Fruit fly (Drosophila melanogaster) whole organism, embryonic: Measurements from ENCODE around the gene slpr.

Source experiments
- ATbp ChIP-seq: fragments of 200-800 bp; sonication (Bioruptor generic); optimal IDR thresholded peaks from 2 replicates; lab custom pipeline; 2017; ENCODE audit warnings: missing biosample characterization, mild to moderate bottlenecking, missing genetic modification characterization, missing genetic modification reagents
- Atf6 ChIP-seq: fragments of 200-800 bp; sonication (Bioruptor generic); IDR thresholded peaks from 2 replicates; pipeline ENCODE4 v1.3.6; 2022; ENCODE audit warnings: missing biosample characterization, missing genetic modification characterization
- Awh ChIP-seq: fragments of 200-800 bp; sonication (Bioruptor generic); IDR thresholded peaks from 2 replicates; pipeline ENCODE4, ENCODE4 v1.3.6; 2022; ENCODE audit warnings: missing biosample characterization, missing genetic modification characterization
- CG10274 ChIP-seq: fragments of 200-800 bp; sonication (Bioruptor generic); optimal IDR thresholded peaks from 3 replicates; lab custom pipeline; 2017; ENCODE audit warnings: missing biosample characterization, mild to moderate bottlenecking, missing genetic modification characterization
- CG12104 ChIP-seq: fragments of 200-800 bp; sonication (Bioruptor generic); optimal IDR thresholded peaks from 3 replicates; lab custom pipeline; 2016; ENCODE audit warnings: missing biosample characterization, missing genetic modification characterization
- CG12391 ChIP-seq: fragments of 200-800 bp; sonication (Bioruptor generic); optimal IDR thresholded peaks from 3 replicates; lab custom pipeline; 2018; ENCODE audit warnings: missing biosample characterization, mild to moderate bottlenecking, missing genetic modification characterization, moderate library complexity
- CG12659 ChIP-seq: fragments of 200-800 bp; sonication (Bioruptor generic); optimal IDR thresholded peaks from 3 replicates; lab custom pipeline; 2017; ENCODE audit warnings: mild to moderate bottlenecking, missing biosample characterization, missing genetic modification reagents, missing genetic modification characterization
- CG12769 ChIP-seq: fragments of 200-800 bp; sonication (Bioruptor generic); optimal IDR thresholded peaks from 2 replicates; lab custom pipeline; 2019; ENCODE audit warnings: missing biosample characterization, mild to moderate bottlenecking, missing genetic modification characterization, moderate library complexity
- CG14441 ChIP-seq: fragments of 200-800 bp; sonication (Bioruptor generic); IDR thresholded peaks from 2 replicates; pipeline ENCODE4 v1.3.6; 2022; ENCODE audit warnings: missing biosample characterization, missing genetic modification characterization
- CG15269 ChIP-seq: fragments of 200-800 bp; sonication (Bioruptor generic); optimal IDR thresholded peaks from 2 replicates; lab custom pipeline; 2018; ENCODE audit warnings: missing biosample characterization, mild to moderate bottlenecking, missing genetic modification characterization, moderate library complexity
- CG16813 ChIP-seq: fragments of 200-800 bp; sonication (Bioruptor generic); IDR thresholded peaks from 3 replicates; pipeline ENCODE4 v1.3.6; 2022; ENCODE audit warnings: missing biosample characterization, missing genetic modification characterization; ENCODE audit not compliant: partially characterized antibody
- CG30020 ChIP-seq: fragments of 200-800 bp; optimal IDR thresholded peaks from 2 replicates; lab custom pipeline; 2019; ENCODE audit warnings: missing biosample characterization, mild to moderate bottlenecking, missing genetic modification characterization, moderate library complexity
- CG32532 ChIP-seq: fragments of 200-800 bp; sonication (Bioruptor generic); IDR thresholded peaks from 2 replicates; pipeline ENCODE4 v1.3.6; 2022; ENCODE audit warnings: missing biosample characterization, missing genetic modification characterization
- CG5953 ChIP-seq: fragments of 200-800 bp; sonication (Bioruptor generic); IDR thresholded peaks from 2 replicates; pipeline ENCODE4 v1.3.6; 2022; ENCODE audit warnings: missing biosample characterization, missing genetic modification characterization
- CG7357 ChIP-seq: fragments of 200-800 bp; sonication (Bioruptor generic); IDR thresholded peaks from 3 replicates; pipeline ENCODE4 v1.3.6; 2022; ENCODE audit warnings: missing biosample characterization, missing genetic modification characterization
- CG7556 ChIP-seq: fragments of 200-800 bp; sonication (Bioruptor generic); optimal IDR thresholded peaks from 2 replicates; lab custom pipeline; 2017; ENCODE audit warnings: missing biosample characterization, mild to moderate bottlenecking, missing genetic modification characterization
- CG8281 ChIP-seq: fragments of 200-800 bp; sonication (Bioruptor generic); optimal IDR thresholded peaks from 2 replicates; lab custom pipeline; 2018; ENCODE audit warnings: missing biosample characterization, mild to moderate bottlenecking, missing genetic modification characterization, moderate library complexity
- CG8290 ChIP-seq, 3 experiments: fragments of 200-800 bp; sonication (Bioruptor generic); optimal IDR thresholded peaks; 2 replicates each; lab custom pipeline; 2016 to 2019; ENCODE audit warnings: missing biosample characterization in 3 of 3, missing genetic modification characterization in 3 of 3, mild to moderate bottlenecking in 2 of 3, moderate library complexity in 1 of 3
- CG8924 ChIP-seq: fragments of 200-800 bp; optimal IDR thresholded peaks from 3 replicates; lab custom pipeline; 2019; ENCODE audit warnings: missing biosample characterization, mild to moderate bottlenecking, missing genetic modification characterization, moderate library complexity
- CG9215 ChIP-seq: fragments of 200-800 bp; sonication (Bioruptor generic); IDR thresholded peaks from 2 replicates; pipeline ENCODE4 v1.3.6; 2022; ENCODE audit warnings: missing biosample characterization, missing genetic modification characterization
- CG9609 ChIP-seq: fragments of 200-800 bp; sonication (Bioruptor generic); optimal IDR thresholded peaks from 3 replicates; lab custom pipeline; 2016; ENCODE audit warnings: missing biosample characterization, missing genetic modification characterization
- Dip2 ChIP-seq: fragments of 200-800 bp; sonication (Bioruptor generic); IDR thresholded peaks from 2 replicates; pipeline ENCODE4 v1.3.6; 2022; ENCODE audit warnings: missing biosample characterization, missing genetic modification characterization
- E2f2 ChIP-seq: fragments of 200-800 bp; sonication (Bioruptor generic); IDR thresholded peaks from 2 replicates; pipeline ENCODE4 v1.3.6; 2022; ENCODE audit warnings: missing biosample characterization, missing genetic modification characterization
- H2.0 ChIP-seq: fragments of 200-800 bp; sonication (Bioruptor generic); IDR thresholded peaks from 2 replicates; pipeline ENCODE4 v1.3.6; 2022; ENCODE audit warnings: missing biosample characterization, missing genetic modification characterization
- HLH3B ChIP-seq: fragments of 200-800 bp; sonication (Bioruptor generic); IDR thresholded peaks from 2 replicates; pipeline ENCODE4 v1.3.6; 2022; ENCODE audit warnings: missing biosample characterization, missing genetic modification characterization
- Hmx ChIP-seq: fragments of 200-800 bp; sonication (Bioruptor generic); optimal IDR thresholded peaks from 2 replicates; lab custom pipeline; 2016; ENCODE audit warnings: missing biosample characterization, missing genetic modification characterization
- Hr51 ChIP-seq, 2 experiments: fragments of 200-800 bp; sonication (Bioruptor generic); optimal IDR thresholded peaks; 2 replicates in 1 of 2; 3 replicates in 1 of 2; lab custom pipeline; 2016 to 2018; ENCODE audit warnings: missing biosample characterization in 2 of 2, missing genetic modification characterization in 2 of 2, mild to moderate bottlenecking in 1 of 2, moderate library complexity in 1 of 2
- Med ChIP-seq: fragments of 200-800 bp; sonication (Bioruptor generic); peaks from one replicate; lab custom pipeline; 2016; ENCODE audit warnings: missing biosample characterization, missing genetic modification characterization, mild to moderate bottlenecking, inconsistent platforms, moderate library complexity
- Oaz ChIP-seq: fragments of 200-800 bp; sonication (Bioruptor generic); IDR thresholded peaks from 2 replicates; pipeline ENCODE4 v1.3.6; 2022; ENCODE audit warnings: missing biosample characterization, missing genetic modification characterization
- Sox100B ChIP-seq: fragments of 200-800 bp; sonication (Bioruptor generic); optimal IDR thresholded peaks from 3 replicates; lab custom pipeline; 2018; ENCODE audit warnings: missing biosample characterization, mild to moderate bottlenecking, missing genetic modification characterization
- Sox102F ChIP-seq: fragments of 200-800 bp; sonication (Bioruptor generic); optimal IDR thresholded peaks from 2 replicates; lab custom pipeline; 2018; ENCODE audit warnings: missing biosample characterization, mild to moderate bottlenecking, missing genetic modification characterization, moderate library complexity
- Tbp ChIP-seq: fragments of >200 bp; optimal IDR thresholded peaks from 2 replicates; lab custom pipeline; 2018; ENCODE audit warnings: missing biosample characterization, missing genetic modification characterization
- emc ChIP-seq: fragments of 200-800 bp; sonication (Bioruptor generic); optimal IDR thresholded peaks from 2 replicates; lab custom pipeline; 2016; ENCODE audit warnings: missing biosample characterization, missing genetic modification characterization
- fd3F ChIP-seq: fragments of 200-800 bp; sonication (Bioruptor generic); optimal IDR thresholded peaks from 2 replicates; lab custom pipeline; 2018; ENCODE audit warnings: missing biosample characterization, mild to moderate bottlenecking, missing genetic modification characterization, moderate library complexity
- fd96Cb ChIP-seq: fragments of 200-800 bp; sonication (Bioruptor generic); optimal IDR thresholded peaks from 2 replicates; lab custom pipeline; 2018; ENCODE audit warnings: missing biosample characterization, mild to moderate bottlenecking, missing genetic modification characterization, moderate library complexity
- grau ChIP-seq: fragments of 200-800 bp; optimal IDR thresholded peaks from 3 replicates; lab custom pipeline; 2019; ENCODE audit warnings: missing biosample characterization, mild to moderate bottlenecking, missing genetic modification characterization, moderate library complexity
- gro ChIP-seq: fragments of 200-800 bp; sonication (Bioruptor generic); optimal IDR thresholded peaks from 2 replicates; lab custom pipeline; 2016; ENCODE audit warnings: missing biosample characterization, missing genetic modification characterization
- gsb-n ChIP-seq: fragments of 200-800 bp; sonication (Bioruptor generic); optimal IDR thresholded peaks from 3 replicates; lab custom pipeline; 2018; ENCODE audit warnings: missing biosample characterization, mild to moderate bottlenecking, missing genetic modification characterization
- knrl ChIP-seq: fragments of 200-800 bp; sonication (Bioruptor generic); IDR thresholded peaks from 3 replicates; pipeline ENCODE4 v1.3.6; 2022; ENCODE audit warnings: missing biosample characterization, missing genetic modification characterization; ENCODE audit not compliant: partially characterized antibody
- lab ChIP-seq: fragments of 200-800 bp; sonication (Bioruptor generic); optimal IDR thresholded peaks from 3 replicates; lab custom pipeline; 2017; ENCODE audit warnings: missing biosample characterization, missing genetic modification characterization, mild to moderate bottlenecking, moderate library complexity, missing genetic modification reagents
- lmd ChIP-seq: fragments of 200-800 bp; sonication (Bioruptor generic); IDR thresholded peaks from 2 replicates; pipeline ENCODE4 v1.3.6; 2022; ENCODE audit warnings: missing biosample characterization, missing genetic modification characterization
- nmo ChIP-seq: fragments of 200-800 bp; sonication (Bioruptor generic); optimal IDR thresholded peaks from 2 replicates; lab custom pipeline; 2018; ENCODE audit warnings: missing biosample characterization, mild to moderate bottlenecking, missing genetic modification characterization, moderate library complexity
- oc ChIP-seq: fragments of 200-800 bp; sonication (Bioruptor generic); optimal IDR thresholded peaks from 2 replicates; lab custom pipeline; 2018; ENCODE audit warnings: missing biosample characterization, mild to moderate bottlenecking, missing genetic modification characterization, moderate library complexity
- prd ChIP-seq, 3 experiments: fragments of >200 bp in 2 of 3; fragments of 200-800 bp in 1 of 3; sonication (Bioruptor generic) in 1 of 3; optimal IDR thresholded peaks in 2 of 3; IDR thresholded peaks in 1 of 3; 2 replicates in 2 of 3; 3 replicates in 1 of 3; pipeline versions ENCODE4 v1.3.6 to Lab custom; 2017 to 2022; ENCODE audit warnings: missing biosample characterization in 1 of 3, missing genetic modification characterization in 1 of 3
- ranshi ChIP-seq: fragments of 200-800 bp; sonication (Bioruptor generic); IDR thresholded peaks from 2 replicates; pipeline ENCODE4 v1.3.6; 2022; ENCODE audit warnings: missing biosample characterization, missing genetic modification characterization
- salm ChIP-seq: fragments of 200-800 bp; sonication (Bioruptor generic); optimal IDR thresholded peaks from 2 replicates; lab custom pipeline; 2018; ENCODE audit warnings: missing biosample characterization, mild to moderate bottlenecking, missing genetic modification characterization
- tap ChIP-seq: fragments of 200-800 bp; optimal IDR thresholded peaks from 3 replicates; lab custom pipeline; 2019; ENCODE audit warnings: missing biosample characterization, mild to moderate bottlenecking, missing genetic modification characterization, moderate library complexity
- tio ChIP-seq: fragments of 200-800 bp; sonication (Bioruptor generic); optimal IDR thresholded peaks from 2 replicates; lab custom pipeline; 2017; ENCODE audit warnings: missing biosample characterization, missing genetic modification characterization, inconsistent platforms

The slpr gene

dm6 chrX:8205625-8206252 lies 28.8 kb upstream of the slpr start (continued):
- TF ChIP-seq CG12391 (tag; lab: Kevin White, UChicago) (peak; percentile 56), CG12769 (tag; lab: Kevin White, UChicago) (peak; percentile 6), CG8924 (tag; lab: Kevin White, UChicago) (peak; percentile 29), CG14441 (GFP tag; lab: Robert Waterston, UW) (peak; percentile 63), ATbp (GFP tag; lab: Kevin White, UChicago) (peak; percentile 6), CG16813 (GFP tag; lab: Robert Waterston, UW) (no peak), prd (optimal IDR thresholded peaks at IDR 0.05; lab: Kevin White, UChicago) (no peak), prd (GFP tag; IDR thresholded peaks at IDR 0.05; lab: Robert Waterston, UW) (0 out of 3 replicates have a peak, but pooled peaks have one; percentile 21), E2f2 (GFP tag; lab: Robert Waterston, UW) (0 out of 2 replicates have a peak, but pooled peaks have one; percentile 20), CG12104 (GFP tag; lab: Kevin White, UChicago) (no peak), Sox100B (GFP tag; lab: Kevin White, UChicago) (peak; percentile 44), fd96Cb (tag; lab: Kevin White, UChicago) (peak; percentile 42), gsb-n (tag; lab: Kevin White, UChicago) (peak; percentile 5), HLH3B (GFP tag; lab: Robert Waterston, UW) (peak; percentile 44; the same call in 1 of the 2 replicates), Med (GFP tag; lab: Kevin White, UChicago) (peak; percentile 36), CG15269 (tag; lab: Kevin White, UChicago) (peak; percentile 67), CG7357 (GFP tag; lab: Robert Waterston, UW) (0 out of 3 replicates have a peak, but pooled peaks have one; percentile 25), grau (peak; percentile 42), Sox102F (GFP tag; lab: Kevin White, UChicago) (peak; percentile 79), CG30020 (tag; lab: Kevin White, UChicago) (no peak), CG8281 (tag; lab: Kevin White, UChicago) (peak; percentile 20), nmo (GFP tag; lab: Kevin White, UChicago) (peak; percentile 43), CG7556 (peak; percentile 32), CG32532 (GFP tag; lab: Robert Waterston, UW) (no peak), H2.0 (peak; percentile 47; the same call in 1 of the 2 replicates), CG10274 (GFP tag; lab: Kevin White, UChicago) (no peak), lab (peak; percentile 32), CG12659 (GFP tag; lab: Kevin White, UChicago) (peak; percentile 26), tap (peak; percentile 30), Tbp (GFP tag; lab: Kevin White, UChicago) (no peak), lmd (peak; percentile 43; the same call in 1 of the 2 replicates), Awh (GFP tag; lab: Robert Waterston, UW) (peak; percentile 72; the same call in 1 of the 2 replicates), ranshi (GFP tag; lab: Robert Waterston, UW) (peak; percentile 52; the same call in 1 of the 2 replicates), fd3F (peak; percentile 10), gro (no peak), tio (peak; percentile 13), salm (tag; lab: Kevin White, UChicago) (peak; percentile 35), Oaz (0 out of 2 replicates have a peak, but pooled peaks have one; percentile 26), CG9215 (GFP tag; lab: Robert Waterston, UW) (no peak), Atf6 (GFP tag; lab: Robert Waterston, UW) (peak; percentile 37; the same call in 1 of the 2 replicates), CG8290 (GFP tag; optimal IDR thresholded peaks at IDR 0.05; lab: Kevin White, UChicago) (no peak), CG8290 (tag; optimal IDR thresholded peaks at IDR 0.05; lab: Kevin White, UChicago) (no peak), Hmx (GFP tag; lab: Kevin White, UChicago) (no peak), Dip2 (GFP tag; lab: Robert Waterston, UW) (no peak), CG5953 (GFP tag; lab: Robert Waterston, UW) (peak; percentile 44; the same call in 1 of the 2 replicates), knrl (GFP tag; lab: Robert Waterston, UW) (no peak), Hr51 (GFP tag; optimal IDR thresholded peaks at IDR 0.05; lab: Kevin White, UChicago) (peak in 1 of 2 experiments; percentile 79), emc (GFP tag; lab: Kevin White, UChicago) (no peak), CG9609 (GFP tag; lab: Kevin White, UChicago) (no peak), oc (peak; percentile 39)
